Fruit fly (Drosophila melanogaster) ovary, adult (tissue): Measurements from ENCODE around the gene CG3842.

Source experiments
- CG17801 ChIP-seq: fragments of 200-800 bp; optimal IDR thresholded peaks from 2 replicates; lab custom pipeline; 2019; ENCODE audit warnings: missing biosample characterization, mild to moderate bottlenecking, missing genetic modification characterization, moderate library complexity; ENCODE audit not compliant: partially characterized antibody

The CG3842 gene

dm6 chrX:6337702-6338101 is at the start of gene CG3842:
Gene CG3842 (plus strand): TSS chrX:6337762.
- TF ChIP-seq CG17801 (GFP tag; lab: Kevin White, UChicago): no peak

dm6 chrX:6287842-6288241 is 49.7 kb upstream of the CG3842 start, which contains the start of the genes Top3beta and wuho:
Gene Top3beta (minus strand): TSS chrX:6287990.
Gene wuho (plus strand): TSS chrX:6288100.
- peak; percentile 71 for TF ChIP-seq CG17801 (GFP tag; lab: Kevin White, UChicago)

- no peak for TF ChIP-seq CG17801 (GFP tag; lab: Kevin White, UChicago)
These were observed 46.4 kb upstream of the CG3842 start, which contains the start of the genes Rpt4 and mldr for dm6 chrX:6291083-6291699. Gene Rpt4 (minus strand): TSS chrX:6291245. Gene mldr (plus strand): TSS chrX:6291303.

- no peak for TF ChIP-seq CG17801 (GFP tag; lab: Kevin White, UChicago)
These were observed 43.3 kb upstream of the CG3842 start, which contains the start of gene CG15892 for dm6 chrX:6294243-6294642. Gene CG15892 (minus strand): TSS chrX:6294343.

DNA sequence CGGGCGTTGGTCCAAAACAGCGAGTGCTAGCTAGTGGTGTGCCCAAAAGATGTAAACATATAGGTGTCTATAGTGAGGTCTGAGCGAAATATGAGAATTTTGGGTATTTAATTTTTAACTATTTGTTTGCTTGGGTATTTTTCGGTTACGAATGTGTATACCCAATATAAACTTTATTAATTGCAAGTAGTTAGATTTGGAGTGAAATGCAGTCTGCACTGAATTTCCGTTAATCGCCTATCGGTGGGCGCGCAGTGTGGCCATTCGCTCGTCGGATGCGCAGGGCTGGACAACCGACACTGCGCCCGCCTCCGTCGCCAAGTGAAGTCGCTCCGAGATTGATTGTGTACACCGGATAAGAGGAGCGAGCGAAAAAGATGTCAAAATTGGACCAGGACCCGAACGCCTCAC is 42.4 kb upstream of the CG3842 start, which contains the start of the genes CG15891 and CG3815:
CG15891 (minus strand) TSS at position 217 of the 411 bp plus-strand sequence.
CG3815 (plus strand) TSS at position 261 of the 411 bp plus-strand sequence.
- peak; percentile 66 for TF ChIP-seq CG17801 (GFP tag; lab: Kevin White, UChicago)

DNA sequence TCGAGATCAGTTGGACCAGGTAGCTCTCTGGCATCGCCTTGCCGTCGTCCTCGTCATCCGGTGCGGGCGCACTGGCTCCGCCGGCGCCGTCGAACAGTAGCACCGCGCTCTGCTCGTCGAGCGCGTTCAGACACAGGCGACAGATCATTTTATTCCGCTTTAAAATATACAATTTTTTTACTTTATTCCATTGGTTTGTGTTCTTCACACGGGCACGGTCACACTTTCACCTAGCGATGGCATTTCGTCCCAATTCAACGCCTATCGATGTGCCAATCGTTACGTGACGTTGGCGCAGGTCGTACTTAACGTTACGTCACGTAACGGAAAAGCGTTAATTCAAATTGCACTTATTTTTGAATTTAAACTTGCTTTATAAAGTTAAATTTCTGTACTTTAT is 36.5 kb upstream of the CG3842 start, which contains the start of gene CG12219:
CG12219 (minus strand) TSS at position 234 of the 400 bp plus-strand sequence.
- TF ChIP-seq CG17801 (GFP tag; lab: Kevin White, UChicago): peak; percentile 36

- no peak for TF ChIP-seq CG17801 (GFP tag; lab: Kevin White, UChicago)
These were observed 34.4 kb upstream of the CG3842 start for dm6 chrX:6303196-6303595.

DNA sequence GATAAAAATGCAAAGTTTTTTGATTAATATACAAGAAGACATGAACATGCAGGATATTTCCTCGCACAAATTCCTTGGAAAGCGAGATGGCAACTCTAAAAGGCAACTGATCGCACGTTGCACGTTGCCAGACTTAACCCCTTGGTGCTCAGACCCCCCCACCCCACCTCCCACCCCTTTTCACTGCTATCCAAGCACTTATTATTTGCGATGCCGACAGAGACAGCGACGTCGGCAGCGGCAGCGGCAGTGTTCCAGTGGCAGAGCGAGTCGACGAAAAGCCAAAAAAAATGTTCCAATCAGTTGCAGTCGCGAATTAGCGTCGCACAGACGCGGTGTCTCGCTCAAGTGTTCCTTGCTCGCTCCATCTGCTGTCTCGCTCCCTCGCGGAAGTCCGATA is 33.9 kb upstream of the CG3842 start, which contains the start of gene CG3823:
CG3823 (plus strand) TSS at position 301 of the 400 bp plus-strand sequence.
- TF ChIP-seq CG17801 (GFP tag; lab: Kevin White, UChicago): no peak

DNA sequence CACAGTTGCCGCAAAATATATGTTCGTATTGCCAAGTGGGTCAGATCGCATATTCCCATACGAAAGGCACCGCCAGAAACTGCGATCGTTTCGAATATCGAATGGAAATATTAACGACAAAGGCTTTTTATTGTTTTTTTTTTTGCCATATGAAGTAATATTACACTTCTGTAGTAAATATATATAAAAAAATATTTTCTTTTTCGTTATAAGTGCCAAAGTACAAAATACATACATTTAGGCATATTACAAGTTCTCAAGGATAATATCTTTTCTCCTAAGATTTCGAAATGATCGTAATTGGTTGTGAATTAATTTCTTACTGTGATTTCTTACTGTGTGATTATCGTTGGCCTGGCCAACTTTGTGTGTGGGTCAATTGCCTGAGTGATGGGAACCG is 33.4 kb upstream of the CG3842 start:
- TF ChIP-seq CG17801 (GFP tag; lab: Kevin White, UChicago): no peak

dm6 chrX:6305317-6305716 is 32.2 kb upstream of the CG3842 start:
- TF ChIP-seq CG17801 (GFP tag; lab: Kevin White, UChicago): no peak

- no peak for TF ChIP-seq CG17801 (GFP tag; lab: Kevin White, UChicago)
These were observed 28.7 kb upstream of the CG3842 start, which contains the start of gene CG15894 for dm6 chrX:6308852-6309251. Gene CG15894 (plus strand): TSS chrX:6309212.

DNA sequence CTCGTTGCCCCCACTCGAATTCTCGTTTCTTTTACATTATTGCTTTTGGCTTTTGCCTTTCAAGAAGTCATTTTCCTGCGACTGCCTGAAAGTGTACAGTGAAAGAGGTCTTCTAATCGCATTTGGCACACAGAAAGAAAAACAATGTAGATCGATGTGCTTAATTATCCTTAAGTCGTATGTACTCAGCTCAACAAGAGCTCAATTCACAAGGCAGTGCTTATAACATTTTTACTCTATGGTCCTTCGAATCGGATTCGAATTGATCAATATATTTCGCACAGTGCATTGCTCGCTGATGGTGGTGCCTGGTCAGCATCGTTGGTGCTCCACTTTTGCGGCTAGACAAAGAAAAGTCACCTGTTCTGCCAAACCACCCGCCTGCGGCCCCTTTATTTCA is 27.2 kb upstream of the CG3842 start:
- no peak for TF ChIP-seq CG17801 (GFP tag; lab: Kevin White, UChicago)

dm6 chrX:6311516-6311915 is 26.0 kb upstream of the CG3842 start:
- TF ChIP-seq CG17801 (GFP tag; lab: Kevin White, UChicago): no peak

DNA sequence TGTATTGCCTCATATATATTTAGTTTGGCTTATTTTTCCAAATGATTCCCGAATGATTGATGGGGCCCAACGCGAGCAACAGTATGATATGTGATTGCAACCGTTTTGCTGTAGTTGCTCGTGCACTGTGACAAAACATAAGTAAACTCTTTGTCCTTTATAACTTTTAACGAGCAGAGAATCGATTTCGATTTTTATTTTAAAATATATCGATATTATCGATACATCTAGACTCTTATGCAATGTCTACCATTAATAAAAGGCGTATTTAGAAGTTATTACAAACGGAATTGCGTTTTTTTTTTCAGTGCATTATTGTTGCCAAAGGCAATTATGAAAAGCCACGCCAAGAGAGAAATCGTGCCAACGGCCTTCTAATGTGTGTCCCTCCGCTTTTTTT is 22.0 kb upstream of the CG3842 start:
- TF ChIP-seq CG17801 (GFP tag; lab: Kevin White, UChicago): no peak

DNA sequence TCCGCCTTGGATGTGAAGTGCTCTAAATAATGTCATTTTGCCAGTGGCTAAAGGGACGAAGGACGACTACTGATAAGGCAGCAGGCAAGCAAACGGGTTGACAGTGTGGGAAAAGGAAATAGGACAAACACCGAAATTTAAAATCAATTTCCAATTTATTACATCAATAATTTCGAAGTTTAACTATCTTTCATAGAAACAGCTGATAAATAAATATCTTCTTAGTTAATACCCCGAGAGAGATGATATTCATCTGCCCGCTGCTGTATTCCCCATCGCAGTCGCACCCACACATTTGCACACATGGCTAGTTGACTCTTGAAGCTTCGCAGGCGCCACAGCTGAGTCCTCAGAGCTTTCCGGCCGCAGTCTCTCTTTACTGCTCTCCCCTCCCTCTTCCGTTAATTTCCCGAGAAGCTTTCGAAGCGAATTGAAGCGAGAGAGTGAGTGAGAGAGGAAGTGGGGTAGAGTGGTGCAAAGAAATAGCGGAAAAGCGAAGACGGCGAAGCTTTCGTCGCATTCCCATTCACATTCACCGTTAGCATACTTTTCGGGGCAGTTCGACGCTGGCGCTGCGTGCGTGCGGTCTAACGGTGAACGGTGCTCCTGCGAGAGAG is 20.6 kb upstream of the CG3842 start:
- TF ChIP-seq CG17801 (GFP tag; lab: Kevin White, UChicago): no peak
